Fruit fly (Drosophila melanogaster) whole organism: ENCODE data around the gene rut.

Experiments
- CG8478 ChIP-seq: fragments of >200 bp; optimal IDR thresholded peaks from 2 replicates; lab custom pipeline; 2018; ENCODE audit warnings: inconsistent platforms
- Dll ChIP-seq: fragments of >200 bp; optimal IDR thresholded peaks from 2 replicates; lab custom pipeline; 2017
- EcR ChIP-seq, 2 experiments: fragments of >200 bp; optimal IDR thresholded peaks; 2 replicates each; lab custom pipeline; 2017; ENCODE audit warnings: missing biosample characterization in 2 of 2, missing genetic modification characterization in 2 of 2, missing genetic modification reagents in 2 of 2
- pan ChIP-seq: fragments of >200 bp; optimal IDR thresholded peaks from 2 replicates; lab custom pipeline; 2017
- psq ChIP-seq: fragments of >200 bp; optimal IDR thresholded peaks from 2 replicates; lab custom pipeline; 2017
- usp ChIP-seq: fragments of >200 bp; optimal IDR thresholded peaks from 2 replicates; lab custom pipeline; 2017; ENCODE audit warnings: missing biosample characterization, missing genetic modification characterization, mixed read lengths

rut gene

dm6 chrX:14825470-14825787, 444 bp downstream of the rut start:
- TF ChIP-seq Dll (lab: Kevin White, UChicago) (no peak), CG8478 (lab: Kevin White, UChicago) (no peak), EcR (GFP tag; optimal IDR thresholded peaks at IDR 0.05; lab: Kevin White, UChicago) (no peak), psq (lab: Kevin White, UChicago) (no peak), pan (lab: Kevin White, UChicago) (no peak), usp (no peak)

DNA sequence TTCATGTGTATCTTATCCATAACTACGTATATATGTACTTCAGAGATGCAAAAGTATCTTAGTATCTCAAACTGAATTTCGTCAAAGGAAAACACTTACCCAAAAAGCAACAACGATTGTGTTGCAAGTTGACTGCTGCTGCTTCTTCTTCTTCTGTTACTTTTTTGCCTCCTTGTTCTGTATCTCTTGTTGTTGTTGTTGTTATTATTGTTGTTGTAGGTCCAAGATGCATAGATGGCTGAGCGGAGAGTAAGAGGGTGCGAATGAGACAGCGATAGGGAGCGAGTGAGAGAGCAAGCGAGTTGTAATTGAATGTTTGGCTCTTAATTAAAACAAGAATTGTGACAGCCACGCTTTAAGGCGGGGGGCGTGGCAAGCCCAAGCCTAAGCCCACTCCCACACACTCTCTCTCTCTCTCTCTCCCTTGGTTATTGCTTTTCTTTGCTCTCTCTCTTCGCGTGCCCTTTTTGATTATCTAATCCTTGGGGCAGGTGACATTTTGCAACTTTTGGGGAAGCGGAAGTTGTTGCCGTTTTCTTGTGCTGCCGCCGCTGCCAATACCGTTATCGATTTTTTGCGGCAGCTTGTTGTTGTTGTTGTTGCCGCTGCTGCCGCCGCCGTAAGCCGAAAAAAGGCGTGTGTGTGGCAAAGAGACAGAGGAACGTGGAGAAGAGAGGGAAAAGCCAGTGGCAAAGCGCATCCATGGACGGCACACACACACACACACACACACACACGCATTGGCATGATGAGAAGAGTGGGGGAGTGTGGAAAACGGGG, 993 bp downstream of the rut start:
- TF ChIP-seq Dll (lab: Kevin White, UChicago) (no peak), pan (lab: Kevin White, UChicago) (no peak), EcR (GFP tag; optimal IDR thresholded peaks at IDR 0.05; lab: Kevin White, UChicago) (no peak), psq (lab: Kevin White, UChicago) (no peak), CG8478 (lab: Kevin White, UChicago) (no peak), usp (no peak)

dm6 chrX:14812239-14812638, 13.6 kb downstream of the rut start:
- TF ChIP-seq psq (lab: Kevin White, UChicago) (no peak), pan (lab: Kevin White, UChicago) (no peak), EcR (GFP tag; optimal IDR thresholded peaks at IDR 0.05; lab: Kevin White, UChicago) (no peak), usp (no peak), CG8478 (lab: Kevin White, UChicago) (no peak), Dll (lab: Kevin White, UChicago) (no peak)

DNA sequence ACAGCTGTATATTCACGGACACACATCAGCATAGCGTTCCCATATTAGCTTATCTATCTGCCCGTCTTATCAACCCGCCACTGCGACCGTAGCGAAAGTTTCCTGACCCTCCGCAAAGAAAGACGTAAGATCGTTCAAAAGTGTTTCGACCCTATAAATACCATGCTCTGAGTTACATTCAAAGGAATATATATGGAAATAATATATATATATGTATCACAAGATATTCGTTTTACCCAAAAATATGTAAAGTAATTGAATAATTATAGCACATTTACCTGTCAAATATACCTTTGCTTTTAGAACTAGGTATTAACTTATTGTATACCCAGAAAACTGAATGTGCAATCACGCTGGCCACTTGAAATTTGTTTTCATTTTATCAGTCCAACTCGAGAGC, 15.4 kb downstream of the rut start:
- TF ChIP-seq pan (lab: Kevin White, UChicago) (no peak), EcR (GFP tag; optimal IDR thresholded peaks at IDR 0.05; lab: Kevin White, UChicago) (no peak), usp (no peak), Dll (lab: Kevin White, UChicago) (no peak)

dm6 chrX:14805646-14806045, 20.2 kb downstream of the rut start:
- TF ChIP-seq Dll (lab: Kevin White, UChicago) (no peak), usp (no peak), psq (lab: Kevin White, UChicago) (no peak), EcR (GFP tag; optimal IDR thresholded peaks at IDR 0.05; lab: Kevin White, UChicago) (no peak), CG8478 (lab: Kevin White, UChicago) (no peak), pan (lab: Kevin White, UChicago) (no peak)

- TF ChIP-seq CG8478 (lab: Kevin White, UChicago) = no peak
- TF ChIP-seq usp = no peak
- no peak for TF ChIP-seq psq (lab: Kevin White, UChicago)
- no peak for TF ChIP-seq EcR (GFP tag; optimal IDR thresholded peaks at IDR 0.05; lab: Kevin White, UChicago)
Observed at dm6 chrX:14802611-14803110, 23.2 kb downstream of the rut start.

DNA sequence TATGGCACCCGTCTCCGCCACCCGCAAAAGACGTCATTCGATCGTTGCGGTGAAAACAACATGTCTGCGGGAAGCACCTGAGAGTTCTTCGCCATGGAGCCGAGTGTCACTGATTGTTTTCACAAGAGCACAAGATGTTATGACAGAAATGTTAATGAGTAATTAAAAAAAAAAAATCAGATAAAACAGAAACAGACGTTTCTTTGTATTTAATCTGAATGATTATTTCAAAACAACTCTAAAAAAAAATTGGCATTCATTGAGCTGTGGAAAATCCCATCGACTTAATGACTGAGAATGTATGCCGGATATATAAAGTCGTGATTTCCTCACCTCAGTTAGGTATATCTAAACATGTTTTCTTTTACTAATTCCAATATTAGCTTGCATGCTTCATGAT, 39.4 kb downstream of the rut start, which contains the start of gene Ag5r:
Gene Ag5r (minus strand): TSS at position 101 of the 400 bp plus-strand sequence.
- TF ChIP-seq usp (no peak), psq (lab: Kevin White, UChicago) (no peak), Dll (lab: Kevin White, UChicago) (no peak), CG8478 (lab: Kevin White, UChicago) (no peak), EcR (GFP tag; optimal IDR thresholded peaks at IDR 0.05; lab: Kevin White, UChicago) (no peak), pan (lab: Kevin White, UChicago) (no peak)

DNA sequence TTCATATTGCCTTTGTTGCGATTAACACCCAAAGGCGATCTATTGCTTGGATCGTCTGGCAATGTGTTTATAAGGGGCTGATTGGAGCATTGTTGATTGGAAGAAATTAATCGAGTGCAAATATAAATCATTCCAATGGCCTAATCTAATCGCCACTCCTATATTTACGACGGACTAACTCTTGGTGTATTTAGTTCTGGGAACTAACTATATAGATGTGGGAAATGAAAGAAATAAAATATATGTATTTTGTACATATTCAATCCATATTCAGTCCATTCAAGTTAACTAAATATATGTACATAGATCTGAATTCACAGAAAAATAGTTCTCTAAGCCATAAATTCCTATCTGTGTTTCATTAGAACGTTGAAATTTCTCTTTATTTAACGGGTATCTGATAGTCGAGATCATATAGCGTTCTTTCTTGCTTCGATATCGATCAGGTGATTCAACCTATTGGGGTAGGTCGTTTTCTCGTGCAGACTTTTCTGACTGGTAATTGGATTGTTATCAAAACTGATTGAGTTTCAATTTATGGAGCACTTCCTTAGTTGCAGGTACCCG, 41.8 kb downstream of the rut start, which contains the start of gene Ag5r2:
Gene Ag5r2 (minus strand): TSS at position 51 of the 567 bp plus-strand sequence.
- TF ChIP-seq pan (lab: Kevin White, UChicago) (no peak), CG8478 (lab: Kevin White, UChicago) (no peak), EcR (GFP tag; optimal IDR thresholded peaks at IDR 0.05; lab: Kevin White, UChicago) (no peak)

- no peak for TF ChIP-seq Dll (lab: Kevin White, UChicago)
- TF ChIP-seq EcR (GFP tag; optimal IDR thresholded peaks at IDR 0.05; lab: Kevin White, UChicago) = no peak
- no peak for TF ChIP-seq usp
- no peak for TF ChIP-seq CG8478 (lab: Kevin White, UChicago)
- no peak for TF ChIP-seq pan (lab: Kevin White, UChicago)
- no peak for TF ChIP-seq psq (lab: Kevin White, UChicago)
Observed at dm6 chrX:14776474-14776873, 49.4 kb downstream of the rut start, which contains the start of gene CG5347. TSS of gene CG5347 (plus strand) at chrX:14776774.

dm6 chrX:14775008-14775407, 50.9 kb downstream of the rut start, which contains the start of gene CG5334:
TSS of gene CG5334 (plus strand) at chrX:14775308.
- TF ChIP-seq pan (lab: Kevin White, UChicago) = no peak
- TF ChIP-seq psq (lab: Kevin White, UChicago) = no peak
- TF ChIP-seq Dll (lab: Kevin White, UChicago) = no peak
- no peak for TF ChIP-seq usp
- no peak for TF ChIP-seq CG8478 (lab: Kevin White, UChicago)
- TF ChIP-seq EcR (GFP tag; optimal IDR thresholded peaks at IDR 0.05; lab: Kevin White, UChicago) = no peak

dm6 chrX:14765737-14766253, 60.1 kb downstream of the rut start, which contains the start of gene CG15890:
TSS of gene CG15890 (minus strand) at chrX:14765787.
- TF ChIP-seq psq (lab: Kevin White, UChicago) (no peak), CG8478 (lab: Kevin White, UChicago) (no peak), Dll (lab: Kevin White, UChicago) (no peak), usp (no peak), EcR (GFP tag; optimal IDR thresholded peaks at IDR 0.05; lab: Kevin White, UChicago) (no peak), pan (lab: Kevin White, UChicago) (no peak)
